Fruit fly (Drosophila melanogaster): ENCODE data around the gene Ubr3.

The Ubr3 gene

DNA sequence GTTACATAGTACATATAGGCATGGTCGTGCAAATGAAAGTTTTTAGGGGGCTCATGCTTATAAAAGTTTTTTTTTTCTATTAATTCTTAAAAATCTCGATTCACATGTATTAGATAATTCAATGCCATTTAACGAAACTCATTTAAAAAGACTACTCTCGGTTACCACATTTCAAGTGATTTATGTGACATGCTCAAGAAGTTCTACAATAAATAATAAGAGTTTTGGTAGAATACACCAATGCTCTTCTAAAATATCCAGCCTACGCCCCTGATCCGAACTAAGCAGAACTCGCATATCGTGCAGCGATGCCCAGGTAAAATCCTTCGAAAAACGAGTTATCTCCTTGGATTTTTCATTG is 43.2 kb upstream of the Ubr3 start (continued):
- TF ChIP-seq D (optimal IDR thresholded peaks at IDR 0.05) (no peak), D (GFP tag; optimal IDR thresholded peaks at IDR 0.05) (peak; percentile 13), MESR4 (GFP tag; optimal IDR thresholded peaks at IDR 0.05) (no peak), CG12155 (GFP tag; optimal IDR thresholded peaks at IDR 0.05) (no peak), CG2712 (tag; optimal IDR thresholded peaks at IDR 0.05) (peak; percentile 4), lola (GFP tag; optimal IDR thresholded peaks at IDR 0.05) (peak in 1 of 3 experiments; percentile 47), dmrt11E (tag; optimal IDR thresholded peaks at IDR 0.05) (peak; percentile 53), CG11504 (tag; optimal IDR thresholded peaks at IDR 0.05) (peak; percentile 21), CG30020 (tag; optimal IDR thresholded peaks at IDR 0.05) (no peak), CG33557 (GFP tag; optimal IDR thresholded peaks at IDR 0.05) (peak; percentile 8), phol (tag; optimal IDR thresholded peaks at IDR 0.05) (peak; percentile 23), CG9437 (GFP tag; optimal IDR thresholded peaks at IDR 0.05) (no peak), emc (GFP tag; optimal IDR thresholded peaks at IDR 0.05) (no peak), Drgx (GFP tag; IDR thresholded peaks at IDR 0.05) (0 out of 2 replicates have a peak, but pooled peaks have one; percentile 28), Med (GFP tag) (peak; percentile 37), CG2678 (tag; optimal IDR thresholded peaks at IDR 0.05) (peak; percentile 29), CG13424 (tag; optimal IDR thresholded peaks at IDR 0.05) (peak; percentile 5), CG7839 (tag; optimal IDR thresholded peaks at IDR 0.05) (peak; percentile 1), CG16815 (GFP tag; optimal IDR thresholded peaks at IDR 0.05) (peak; percentile 17)

- TF ChIP-seq Nf-YA (GFP tag; IDR thresholded peaks at IDR 0.05): no peak
- peak in 1 of 2 experiments; percentile 98 for TF ChIP-seq Pdp1 (GFP tag; optimal IDR thresholded peaks at IDR 0.05)
- TF ChIP-seq CG31441 (GFP tag; IDR thresholded peaks at IDR 0.05): peak; percentile 64
- 0 out of 3 replicates have a peak, but pooled peaks have one; percentile 14 for TF ChIP-seq H15 (GFP tag; IDR thresholded peaks at IDR 0.05)
- peak; percentile 15 for TF ChIP-seq CG5245 (GFP tag; optimal IDR thresholded peaks at IDR 0.05)
- peak; percentile 55; the same call in 1 of the 3 replicates for TF ChIP-seq zfh1 (GFP tag; IDR thresholded peaks at IDR 0.05)
- no peak for TF ChIP-seq HmgD (GFP tag; optimal IDR thresholded peaks at IDR 0.05)
- peak; percentile 72 for TF ChIP-seq Scr (GFP tag; IDR thresholded peaks at IDR 0.05; ENCODE audit: partially characterized antibody)
- TF ChIP-seq Side (GFP tag; optimal IDR thresholded peaks at IDR 0.05): no peak
- peak; percentile 43; the same call in 1 of the 2 replicates for TF ChIP-seq CG32532 (GFP tag; IDR thresholded peaks at IDR 0.05)
- peak; percentile 61 for TF ChIP-seq inv (GFP tag; IDR thresholded peaks at IDR 0.05; ENCODE audit: partially characterized antibody)
- no peak for TF ChIP-seq cwo (GFP tag; optimal IDR thresholded peaks at IDR 0.05)
- no peak for TF ChIP-seq CTCF (GFP tag; optimal IDR thresholded peaks at IDR 0.05)
- peak; percentile 63 for TF ChIP-seq Fer1 (GFP tag; optimal IDR thresholded peaks at IDR 0.05)
- TF ChIP-seq CG18011 (GFP tag; optimal IDR thresholded peaks at IDR 0.05): peak; percentile 29
- no peak for TF ChIP-seq CG2875 (GFP tag; optimal IDR thresholded peaks at IDR 0.05)
- TF ChIP-seq kay (GFP tag; optimal IDR thresholded peaks at IDR 0.05): peak; percentile 46
- no peak for TF ChIP-seq wek (GFP tag; optimal IDR thresholded peaks at IDR 0.05)
- TF ChIP-seq crp (GFP tag; optimal IDR thresholded peaks at IDR 0.05): peak in 1 of 2 experiments; percentile 39
- peak; percentile 69 for TF ChIP-seq Hr3 (GFP tag; optimal IDR thresholded peaks at IDR 0.05)
- no peak for TF ChIP-seq Mes4 (GFP tag; optimal IDR thresholded peaks at IDR 0.05)
- TF ChIP-seq CG15073 (GFP tag; optimal IDR thresholded peaks at IDR 0.05): no peak
- no peak for TF ChIP-seq CG5953 (GFP tag; IDR thresholded peaks at IDR 0.05)
- peak; percentile 85 for TF ChIP-seq YL-1 (GFP tag; optimal IDR thresholded peaks at IDR 0.05)
- TF ChIP-seq sisA (GFP tag; IDR thresholded peaks at IDR 0.05): peak; percentile 51
- TF ChIP-seq CG2712 (tag; optimal IDR thresholded peaks at IDR 0.05): peak; percentile 81
- no peak for TF ChIP-seq odd (GFP tag; optimal IDR thresholded peaks at IDR 0.05)
- peak; percentile 45 for TF ChIP-seq Sox100B (GFP tag; optimal IDR thresholded peaks at IDR 0.05)
- peak; percentile 50; the same call in 1 of the 3 replicates for TF ChIP-seq dysf (GFP tag; IDR thresholded peaks at IDR 0.05)
- TF ChIP-seq CG6272 (GFP tag; IDR thresholded peaks at IDR 0.05): peak; percentile 42; the same call in 1 of the 2 replicates
- TF ChIP-seq CG4707 (GFP tag; optimal IDR thresholded peaks at IDR 0.05): no peak
Observed at dm6 chrX:7893411-7894122, 42.1 kb upstream of the Ubr3 start, which contains the start of the genes CG45089, ND-MNLL and p115. CG45089 (minus strand) TSS chrX:7893798. ND-MNLL (minus strand) TSS chrX:7893798. p115 (plus strand) TSS chrX:7894031.

Data from whole organism, embryonic.